Worm (Caenorhabditis elegans) whole organism, L3 larva: Measurements from ENCODE around the gene K07F5.16.

Experiments used
- R02D3.7 ChIP-seq: fragments of 150-350 bp; optimal IDR thresholded peaks from 2 replicates; lab custom pipeline; 2014; ENCODE audit warnings: missing biosample characterization, missing genetic modification characterization
- ZK546.5 ChIP-seq: sonication (generic microtip); optimal IDR thresholded peaks from 2 replicates; lab custom pipeline; 2017; ENCODE audit warnings: missing biosample characterization, missing genetic modification characterization
- aly-2 ChIP-seq: fragments of 150-350 bp; optimal IDR thresholded peaks from 2 replicates; lab custom pipeline; 2014; ENCODE audit warnings: missing biosample characterization, missing genetic modification characterization
- ama-1 ChIP-seq: fragments of 150-350 bp; optimal IDR thresholded peaks from 2 replicates; lab custom pipeline; 2018
- ceh-16 ChIP-seq: sonication (generic microtip); optimal IDR thresholded peaks from 2 replicates; lab custom pipeline; 2017; ENCODE audit warnings: missing biosample characterization, missing genetic modification characterization
- ceh-28 ChIP-seq: fragments of 150-350 bp; optimal IDR thresholded peaks from 2 replicates; lab custom pipeline; 2014; ENCODE audit warnings: missing biosample characterization, missing genetic modification reagents, missing genetic modification characterization
- ceh-82 ChIP-seq: fragments of 150-350 bp; optimal IDR thresholded peaks from 2 replicates; lab custom pipeline; 2014; ENCODE audit warnings: missing biosample characterization, missing genetic modification characterization
- ceh-9 ChIP-seq: sonication (generic microtip); optimal IDR thresholded peaks from 2 replicates; lab custom pipeline; 2018; ENCODE audit warnings: missing biosample characterization, missing genetic modification characterization
- daf-12 ChIP-seq: fragments of 150-350 bp; optimal IDR thresholded peaks from 2 replicates; lab custom pipeline; 2014; ENCODE audit warnings: missing biosample characterization, missing genetic modification reagents, missing genetic modification characterization
- egl-27 ChIP-seq: sonication (generic microtip); optimal IDR thresholded peaks from 4 replicates; lab custom pipeline; 2017; ENCODE audit warnings: missing biosample characterization, missing genetic modification reagents, missing genetic modification characterization
- egl-5 ChIP-seq: fragments of 150-350 bp; optimal IDR thresholded peaks from 2 replicates; lab custom pipeline; 2017; ENCODE audit warnings: missing biosample characterization, missing genetic modification reagents, missing genetic modification characterization, inconsistent platforms
- elt-1 ChIP-seq: fragments of 150-350 bp; optimal IDR thresholded peaks from 2 replicates; lab custom pipeline; 2014; ENCODE audit warnings: missing biosample characterization, missing genetic modification characterization
- elt-2 ChIP-seq: sonication (generic microtip); optimal IDR thresholded peaks from 2 replicates; lab custom pipeline; 2016; ENCODE audit warnings: missing genetic modification reagents, mild to moderate bottlenecking, missing genetic modification characterization, missing compliant biosample characterization
- elt-3 ChIP-seq, 3 experiments: fragments of 150-350 bp in 1 of 3; sonication (generic microtip) in 2 of 3; optimal IDR thresholded peaks; 2 replicates in 2 of 3; 4 replicates in 1 of 3; lab custom pipeline; 2014 to 2017; ENCODE audit warnings: missing biosample characterization in 3 of 3, missing genetic modification characterization in 3 of 3
- fkh-10 ChIP-seq: sonication (generic microtip); optimal IDR thresholded peaks from 2 replicates; lab custom pipeline; 2017; ENCODE audit warnings: missing biosample characterization, missing genetic modification reagents, missing genetic modification characterization
- fkh-2 ChIP-seq: fragments of 150-350 bp; optimal IDR thresholded peaks from 2 replicates; lab custom pipeline; 2014; ENCODE audit warnings: missing biosample characterization, missing genetic modification reagents, missing genetic modification characterization
- fos-1 ChIP-seq: fragments of 150-350 bp; optimal IDR thresholded peaks from 2 replicates; lab custom pipeline; 2014; ENCODE audit warnings: missing biosample characterization, missing genetic modification characterization
- hmg-11 ChIP-seq: sonication (generic microtip); optimal IDR thresholded peaks from 2 replicates; lab custom pipeline; 2016; ENCODE audit warnings: missing genetic modification characterization, missing compliant biosample characterization
- jun-1 ChIP-seq: fragments of 150-350 bp; optimal IDR thresholded peaks from 2 replicates; lab custom pipeline; 2014; ENCODE audit warnings: missing biosample characterization, missing genetic modification reagents, missing genetic modification characterization
- lin-15B ChIP-seq: fragments of 150-350 bp; optimal IDR thresholded peaks from 2 replicates; lab custom pipeline; 2014; ENCODE audit warnings: missing biosample characterization, missing genetic modification characterization
- lin-39 ChIP-seq: fragments of 150-350 bp; optimal IDR thresholded peaks from 2 replicates; lab custom pipeline; 2018; ENCODE audit warnings: missing biosample characterization, missing genetic modification reagents, missing genetic modification characterization
- lsy-12 ChIP-seq: sonication (generic microtip); optimal IDR thresholded peaks from 2 replicates; lab custom pipeline; 2016; ENCODE audit warnings: mild to moderate bottlenecking, missing genetic modification characterization, missing compliant biosample characterization
- mdl-1 ChIP-seq: fragments of 150-350 bp; optimal IDR thresholded peaks from 2 replicates; lab custom pipeline; 2014; ENCODE audit warnings: missing biosample characterization, missing genetic modification characterization
- nfya-1 ChIP-seq: sonication (generic microtip); optimal IDR thresholded peaks from 2 replicates; lab custom pipeline; 2017; ENCODE audit warnings: missing genetic modification characterization, mild to moderate bottlenecking, missing compliant biosample characterization, antibody characterized with exemption, moderate library complexity; ENCODE audit not compliant: insufficient read depth
- nhr-11 ChIP-seq: fragments of 150-350 bp; optimal IDR thresholded peaks from 2 replicates; lab custom pipeline; 2014; ENCODE audit warnings: missing biosample characterization, missing genetic modification characterization
- nhr-12 ChIP-seq: fragments of 150-350 bp; optimal IDR thresholded peaks from 2 replicates; lab custom pipeline; 2014; ENCODE audit warnings: missing biosample characterization, missing genetic modification characterization
- nhr-23 ChIP-seq: fragments of 150-350 bp; optimal IDR thresholded peaks from 2 replicates; lab custom pipeline; 2014; ENCODE audit warnings: missing biosample characterization, missing genetic modification reagents, missing genetic modification characterization
- nhr-237 ChIP-seq: fragments of 150-350 bp; optimal IDR thresholded peaks from 2 replicates; lab custom pipeline; 2014; ENCODE audit warnings: missing biosample characterization, missing genetic modification characterization
- nhr-25 ChIP-seq: sonication (generic microtip); optimal IDR thresholded peaks from 2 replicates; lab custom pipeline; 2017; ENCODE audit warnings: missing biosample characterization, missing genetic modification characterization
- nhr-28 ChIP-seq: fragments of 150-350 bp; optimal IDR thresholded peaks from 2 replicates; lab custom pipeline; 2014; ENCODE audit warnings: missing biosample characterization, missing genetic modification characterization
- nhr-43 ChIP-seq: sonication (generic microtip); optimal IDR thresholded peaks from 2 replicates; lab custom pipeline; 2016; ENCODE audit warnings: mild to moderate bottlenecking, missing genetic modification characterization, missing compliant biosample characterization; ENCODE audit not compliant: poor library complexity, severe bottlenecking
- nhr-67 ChIP-seq: fragments of 150-350 bp; optimal IDR thresholded peaks from 2 replicates; lab custom pipeline; 2014; ENCODE audit warnings: missing biosample characterization, missing genetic modification characterization
- nhr-76 ChIP-seq: fragments of 150-350 bp; sonication (generic microtip); optimal IDR thresholded peaks from 5 replicates; lab custom pipeline; 2014; ENCODE audit warnings: missing biosample characterization, missing genetic modification characterization
- nhr-77 ChIP-seq: fragments of 150-350 bp; optimal IDR thresholded peaks from 2 replicates; lab custom pipeline; 2014; ENCODE audit warnings: missing biosample characterization, missing genetic modification characterization
- pha-4 ChIP-seq: fragments of 150-350 bp; optimal IDR thresholded peaks from 2 replicates; lab custom pipeline; 2014; ENCODE audit warnings: missing biosample characterization, missing genetic modification reagents, missing genetic modification characterization
- pqm-1 ChIP-seq: fragments of 150-350 bp; optimal IDR thresholded peaks from 2 replicates; lab custom pipeline; 2017; ENCODE audit warnings: missing biosample characterization, missing genetic modification characterization, inconsistent platforms
- sea-2 ChIP-seq: fragments of 150-350 bp; sonication (generic microtip); optimal IDR thresholded peaks from 4 replicates; lab custom pipeline; 2014; ENCODE audit warnings: missing biosample characterization, missing genetic modification reagents, missing genetic modification characterization
- skn-1 ChIP-seq: fragments of 150-350 bp; optimal IDR thresholded peaks from 2 replicates; lab custom pipeline; 2014; ENCODE audit warnings: missing biosample characterization, missing genetic modification characterization
- snpc-4 ChIP-seq: fragments of 150-350 bp; optimal IDR thresholded peaks from 2 replicates; lab custom pipeline; 2014; ENCODE audit warnings: missing biosample characterization, missing genetic modification characterization
- tbx-2 ChIP-seq: sonication (generic microtip); optimal IDR thresholded peaks from 2 replicates; lab custom pipeline; 2016; ENCODE audit warnings: mild to moderate bottlenecking, missing genetic modification characterization, missing compliant biosample characterization
- unc-39 ChIP-seq: sonication (generic microtip); optimal IDR thresholded peaks from 4 replicates; lab custom pipeline; 2017; ENCODE audit warnings: missing biosample characterization, missing genetic modification characterization
- unc-62 ChIP-seq: fragments of 150-350 bp; sonication (generic microtip); optimal IDR thresholded peaks from 4 replicates; lab custom pipeline; 2014; ENCODE audit warnings: missing biosample characterization, missing genetic modification reagents, missing genetic modification characterization
- zag-1 ChIP-seq: fragments of 150-350 bp; optimal IDR thresholded peaks from 2 replicates; lab custom pipeline; 2014; ENCODE audit warnings: missing biosample characterization, missing genetic modification characterization
- ztf-11 ChIP-seq: fragments of 150-350 bp; optimal IDR thresholded peaks from 2 replicates; lab custom pipeline; 2014; ENCODE audit warnings: missing biosample characterization, missing genetic modification characterization
- ztf-4 ChIP-seq: fragments of 150-350 bp; optimal IDR thresholded peaks from 2 replicates; lab custom pipeline; 2014; ENCODE audit warnings: missing biosample characterization, missing genetic modification characterization

K07F5.16 gene

ce11 chrIV:9873837-9874236 lies 9.9 kb downstream of the K07F5.16 start:
- no peak for TF ChIP-seq egl-5 (tag; lab: Kevin White, UChicago)
- peak; percentile 44 for TF ChIP-seq nhr-23 (tag; lab: Kevin White, UChicago)
- TF ChIP-seq daf-12 (tag; lab: Kevin White, UChicago), result no peak
- TF ChIP-seq ztf-4 (tag; lab: Kevin White, UChicago), result peak; percentile 9
- TF ChIP-seq hmg-11 (tag; lab: Kevin White, UChicago), result peak; percentile 44
- TF ChIP-seq egl-27 (tag; lab: Kevin White, UChicago), result no peak
- no peak for TF ChIP-seq mdl-1 (tag; lab: Kevin White, UChicago)
- TF ChIP-seq fkh-2 (tag; lab: Kevin White, UChicago), result no peak
- peak; percentile 67 for TF ChIP-seq nfya-1
- no peak for TF ChIP-seq nhr-28 (tag; lab: Kevin White, UChicago)
- no peak for TF ChIP-seq sea-2 (GFP tag; lab: Kevin White, UChicago)
- TF ChIP-seq skn-1 (tag; lab: Kevin White, UChicago), result no peak
- TF ChIP-seq pha-4 (tag; lab: Kevin White, UChicago), result peak; percentile 67
- TF ChIP-seq elt-2 (tag; lab: Kevin White, UChicago), result peak; percentile 53
- no peak for TF ChIP-seq ceh-16 (tag; lab: Kevin White, UChicago)
- no peak for TF ChIP-seq ama-1 (lab: Kevin White, UChicago)
- no peak for TF ChIP-seq R02D3.7 (tag; lab: Kevin White, UChicago)
- no peak for TF ChIP-seq unc-62 (GFP tag; lab: Kevin White, UChicago)
- peak; percentile 58 for TF ChIP-seq nhr-25 (tag; lab: Kevin White, UChicago)
- TF ChIP-seq nhr-11 (tag; lab: Kevin White, UChicago), result no peak
- TF ChIP-seq lin-15B (tag; lab: Kevin White, UChicago), result peak; percentile 15
- peak; percentile 48 for TF ChIP-seq elt-1 (tag; lab: Kevin White, UChicago)
- TF ChIP-seq ceh-82 (tag; lab: Kevin White, UChicago), result no peak
- TF ChIP-seq fos-1 (tag; lab: Kevin White, UChicago), result no peak
- no peak for TF ChIP-seq aly-2
- no peak for TF ChIP-seq elt-3 (tag; optimal IDR thresholded peaks at IDR 0.05; lab: Kevin White, UChicago)
- peak; percentile 59 for TF ChIP-seq pqm-1 (tag; lab: Kevin White, UChicago)
- no peak for TF ChIP-seq lsy-12 (tag; lab: Kevin White, UChicago)
- TF ChIP-seq snpc-4, result peak; percentile 48
- no peak for TF ChIP-seq nhr-76 (tag; lab: Kevin White, UChicago)
- TF ChIP-seq nhr-237 (tag; lab: Kevin White, UChicago), result no peak
- TF ChIP-seq ceh-28, result no peak

- TF ChIP-seq mdl-1 (tag; lab: Kevin White, UChicago), result no peak
- no peak for TF ChIP-seq daf-12 (tag; lab: Kevin White, UChicago)
- TF ChIP-seq elt-2 (tag; lab: Kevin White, UChicago), result peak; percentile 81
- no peak for TF ChIP-seq ceh-9 (tag; lab: Kevin White, UChicago)
- TF ChIP-seq ama-1 (lab: Kevin White, UChicago), result no peak
- TF ChIP-seq ceh-82 (tag; lab: Kevin White, UChicago), result no peak
- TF ChIP-seq elt-1 (tag; lab: Kevin White, UChicago), result no peak
- no peak for TF ChIP-seq ztf-4 (tag; lab: Kevin White, UChicago)
- no peak for TF ChIP-seq nhr-77 (tag; lab: Kevin White, UChicago)
- no peak for TF ChIP-seq ZK546.5
- no peak for TF ChIP-seq nhr-12 (tag; lab: Kevin White, UChicago)
- TF ChIP-seq unc-39 (tag; lab: Kevin White, UChicago), result no peak
- TF ChIP-seq nfya-1, result no peak
- no peak for TF ChIP-seq unc-62 (GFP tag; lab: Kevin White, UChicago)
- no peak for TF ChIP-seq egl-5 (tag; lab: Kevin White, UChicago)
- no peak for TF ChIP-seq ztf-11 (tag; lab: Kevin White, UChicago)
- no peak for TF ChIP-seq fos-1 (tag; lab: Kevin White, UChicago)
- TF ChIP-seq fkh-10, result no peak
- no peak for TF ChIP-seq lin-39 (tag; lab: Kevin White, UChicago)
- peak; percentile 17 for TF ChIP-seq nhr-76 (tag; lab: Kevin White, UChicago)
- TF ChIP-seq jun-1 (tag; lab: Kevin White, UChicago), result peak; percentile 70
- no peak for TF ChIP-seq zag-1
- TF ChIP-seq nhr-67 (tag; lab: Kevin White, UChicago), result no peak
- no peak for TF ChIP-seq lin-15B (tag; lab: Kevin White, UChicago)
- no peak for TF ChIP-seq nhr-237 (tag; lab: Kevin White, UChicago)
- TF ChIP-seq tbx-2 (tag; lab: Kevin White, UChicago), result no peak
- peak; percentile 14 for TF ChIP-seq ceh-28
- TF ChIP-seq nhr-43 (tag; lab: Kevin White, UChicago), result peak; percentile 87
- no peak for TF ChIP-seq nhr-28 (tag; lab: Kevin White, UChicago)
- TF ChIP-seq egl-27 (tag; lab: Kevin White, UChicago), result no peak
- no peak for TF ChIP-seq sea-2 (GFP tag; lab: Kevin White, UChicago)
- peak; percentile 50 for TF ChIP-seq pqm-1 (tag; lab: Kevin White, UChicago)
- peak; percentile 53 for TF ChIP-seq pha-4 (tag; lab: Kevin White, UChicago)
- no peak for TF ChIP-seq fkh-2 (tag; lab: Kevin White, UChicago)
- TF ChIP-seq nhr-11 (tag; lab: Kevin White, UChicago), result no peak
- peak; percentile 58 for TF ChIP-seq nhr-23 (tag; lab: Kevin White, UChicago)
- no peak for TF ChIP-seq snpc-4
- TF ChIP-seq aly-2, result no peak
- peak; percentile 47 for TF ChIP-seq nhr-25 (tag; lab: Kevin White, UChicago)
These were observed 11.7 kb downstream of the K07F5.16 start for ce11 chrIV:9875646-9876045.
